Worm (Caenorhabditis elegans) whole organism, L3 larva: ENCODE measurements around the gene rars-2.
A peak's percentile ranks its signal among the peaks of the same experiment; 100 is the strongest.

ENCODE experiments used
- R02D3.7 ChIP-seq: fragments of 150-350 bp; optimal IDR thresholded peaks from 2 replicates; lab custom pipeline; 2014; ENCODE audit warnings: missing biosample characterization, missing genetic modification characterization
- aly-2 ChIP-seq: fragments of 150-350 bp; optimal IDR thresholded peaks from 2 replicates; lab custom pipeline; 2014; ENCODE audit warnings: missing biosample characterization, missing genetic modification characterization
- ama-1 ChIP-seq: fragments of 150-350 bp; optimal IDR thresholded peaks from 2 replicates; lab custom pipeline; 2018
- ceh-16 ChIP-seq: sonication (generic microtip); optimal IDR thresholded peaks from 2 replicates; lab custom pipeline; 2017; ENCODE audit warnings: missing biosample characterization, missing genetic modification characterization
- ceh-28 ChIP-seq: fragments of 150-350 bp; optimal IDR thresholded peaks from 2 replicates; lab custom pipeline; 2014; ENCODE audit warnings: missing biosample characterization, missing genetic modification reagents, missing genetic modification characterization
- ceh-82 ChIP-seq: fragments of 150-350 bp; optimal IDR thresholded peaks from 2 replicates; lab custom pipeline; 2014; ENCODE audit warnings: missing biosample characterization, missing genetic modification characterization
- ceh-9 ChIP-seq: sonication (generic microtip); optimal IDR thresholded peaks from 2 replicates; lab custom pipeline; 2018; ENCODE audit warnings: missing biosample characterization, missing genetic modification characterization
- daf-12 ChIP-seq: fragments of 150-350 bp; optimal IDR thresholded peaks from 2 replicates; lab custom pipeline; 2014; ENCODE audit warnings: missing biosample characterization, missing genetic modification reagents, missing genetic modification characterization
- egl-5 ChIP-seq: fragments of 150-350 bp; optimal IDR thresholded peaks from 2 replicates; lab custom pipeline; 2017; ENCODE audit warnings: missing biosample characterization, missing genetic modification reagents, missing genetic modification characterization, inconsistent platforms
- elt-1 ChIP-seq: fragments of 150-350 bp; optimal IDR thresholded peaks from 2 replicates; lab custom pipeline; 2014; ENCODE audit warnings: missing biosample characterization, missing genetic modification characterization
- elt-2 ChIP-seq: sonication (generic microtip); optimal IDR thresholded peaks from 2 replicates; lab custom pipeline; 2016; ENCODE audit warnings: missing genetic modification reagents, mild to moderate bottlenecking, missing genetic modification characterization, missing compliant biosample characterization
- elt-3 ChIP-seq, 3 experiments: fragments of 150-350 bp in 1 of 3; sonication (generic microtip) in 2 of 3; optimal IDR thresholded peaks; 2 replicates in 2 of 3; 4 replicates in 1 of 3; lab custom pipeline; 2014 to 2017; ENCODE audit warnings: missing biosample characterization in 3 of 3, missing genetic modification characterization in 3 of 3
- eor-1 ChIP-seq, 2 experiments: fragments of 150-350 bp; optimal IDR thresholded peaks; 2 replicates each; lab custom pipeline; 2014 to 2018; ENCODE audit warnings: missing biosample characterization in 2 of 2, missing genetic modification characterization in 2 of 2
- fkh-10 ChIP-seq: sonication (generic microtip); optimal IDR thresholded peaks from 2 replicates; lab custom pipeline; 2017; ENCODE audit warnings: missing biosample characterization, missing genetic modification reagents, missing genetic modification characterization
- fkh-2 ChIP-seq: fragments of 150-350 bp; optimal IDR thresholded peaks from 2 replicates; lab custom pipeline; 2014; ENCODE audit warnings: missing biosample characterization, missing genetic modification reagents, missing genetic modification characterization
- fos-1 ChIP-seq: fragments of 150-350 bp; optimal IDR thresholded peaks from 2 replicates; lab custom pipeline; 2014; ENCODE audit warnings: missing biosample characterization, missing genetic modification characterization
- hmg-11 ChIP-seq: sonication (generic microtip); optimal IDR thresholded peaks from 2 replicates; lab custom pipeline; 2016; ENCODE audit warnings: missing genetic modification characterization, missing compliant biosample characterization
- jun-1 ChIP-seq: fragments of 150-350 bp; optimal IDR thresholded peaks from 2 replicates; lab custom pipeline; 2014; ENCODE audit warnings: missing biosample characterization, missing genetic modification reagents, missing genetic modification characterization
- lin-15B ChIP-seq: fragments of 150-350 bp; optimal IDR thresholded peaks from 2 replicates; lab custom pipeline; 2014; ENCODE audit warnings: missing biosample characterization, missing genetic modification characterization
- lin-39 ChIP-seq: fragments of 150-350 bp; optimal IDR thresholded peaks from 2 replicates; lab custom pipeline; 2018; ENCODE audit warnings: missing biosample characterization, missing genetic modification reagents, missing genetic modification characterization
- lsy-12 ChIP-seq: sonication (generic microtip); optimal IDR thresholded peaks from 2 replicates; lab custom pipeline; 2016; ENCODE audit warnings: mild to moderate bottlenecking, missing genetic modification characterization, missing compliant biosample characterization
- mdl-1 ChIP-seq: fragments of 150-350 bp; optimal IDR thresholded peaks from 2 replicates; lab custom pipeline; 2014; ENCODE audit warnings: missing biosample characterization, missing genetic modification characterization
- mml-1 ChIP-seq: fragments of 150-350 bp; sonication (generic microtip); optimal IDR thresholded peaks from 3 replicates; lab custom pipeline; 2014; ENCODE audit warnings: missing biosample characterization, missing genetic modification characterization
- nfya-1 ChIP-seq: sonication (generic microtip); optimal IDR thresholded peaks from 2 replicates; lab custom pipeline; 2017; ENCODE audit warnings: missing genetic modification characterization, mild to moderate bottlenecking, missing compliant biosample characterization, antibody characterized with exemption, moderate library complexity; ENCODE audit not compliant: insufficient read depth
- nhr-11 ChIP-seq: fragments of 150-350 bp; optimal IDR thresholded peaks from 2 replicates; lab custom pipeline; 2014; ENCODE audit warnings: missing biosample characterization, missing genetic modification characterization
- nhr-12 ChIP-seq: fragments of 150-350 bp; optimal IDR thresholded peaks from 2 replicates; lab custom pipeline; 2014; ENCODE audit warnings: missing biosample characterization, missing genetic modification characterization
- nhr-23 ChIP-seq: fragments of 150-350 bp; optimal IDR thresholded peaks from 2 replicates; lab custom pipeline; 2014; ENCODE audit warnings: missing biosample characterization, missing genetic modification reagents, missing genetic modification characterization
- nhr-237 ChIP-seq: fragments of 150-350 bp; optimal IDR thresholded peaks from 2 replicates; lab custom pipeline; 2014; ENCODE audit warnings: missing biosample characterization, missing genetic modification characterization
- nhr-28 ChIP-seq: fragments of 150-350 bp; optimal IDR thresholded peaks from 2 replicates; lab custom pipeline; 2014; ENCODE audit warnings: missing biosample characterization, missing genetic modification characterization
- nhr-43 ChIP-seq: sonication (generic microtip); optimal IDR thresholded peaks from 2 replicates; lab custom pipeline; 2016; ENCODE audit warnings: mild to moderate bottlenecking, missing genetic modification characterization, missing compliant biosample characterization; ENCODE audit not compliant: poor library complexity, severe bottlenecking
- nhr-67 ChIP-seq: fragments of 150-350 bp; optimal IDR thresholded peaks from 2 replicates; lab custom pipeline; 2014; ENCODE audit warnings: missing biosample characterization, missing genetic modification characterization
- nhr-76 ChIP-seq: fragments of 150-350 bp; sonication (generic microtip); optimal IDR thresholded peaks from 5 replicates; lab custom pipeline; 2014; ENCODE audit warnings: missing biosample characterization, missing genetic modification characterization
- nhr-77 ChIP-seq: fragments of 150-350 bp; optimal IDR thresholded peaks from 2 replicates; lab custom pipeline; 2014; ENCODE audit warnings: missing biosample characterization, missing genetic modification characterization
- pha-4 ChIP-seq: fragments of 150-350 bp; optimal IDR thresholded peaks from 2 replicates; lab custom pipeline; 2014; ENCODE audit warnings: missing biosample characterization, missing genetic modification reagents, missing genetic modification characterization
- pqm-1 ChIP-seq: fragments of 150-350 bp; optimal IDR thresholded peaks from 2 replicates; lab custom pipeline; 2017; ENCODE audit warnings: missing biosample characterization, missing genetic modification characterization, inconsistent platforms
- sea-2 ChIP-seq: fragments of 150-350 bp; sonication (generic microtip); optimal IDR thresholded peaks from 4 replicates; lab custom pipeline; 2014; ENCODE audit warnings: missing biosample characterization, missing genetic modification reagents, missing genetic modification characterization
- snpc-4 ChIP-seq: fragments of 150-350 bp; optimal IDR thresholded peaks from 2 replicates; lab custom pipeline; 2014; ENCODE audit warnings: missing biosample characterization, missing genetic modification characterization
- unc-62 ChIP-seq: fragments of 150-350 bp; sonication (generic microtip); optimal IDR thresholded peaks from 4 replicates; lab custom pipeline; 2014; ENCODE audit warnings: missing biosample characterization, missing genetic modification reagents, missing genetic modification characterization
- zag-1 ChIP-seq: fragments of 150-350 bp; optimal IDR thresholded peaks from 2 replicates; lab custom pipeline; 2014; ENCODE audit warnings: missing biosample characterization, missing genetic modification characterization
- ztf-11 ChIP-seq: fragments of 150-350 bp; optimal IDR thresholded peaks from 2 replicates; lab custom pipeline; 2014; ENCODE audit warnings: missing biosample characterization, missing genetic modification characterization
- ztf-4 ChIP-seq: fragments of 150-350 bp; optimal IDR thresholded peaks from 2 replicates; lab custom pipeline; 2014; ENCODE audit warnings: missing biosample characterization, missing genetic modification characterization

The rars-2 gene

ce11 chrII:6122641-6123424, 2.5 kb upstream of the rars-2 start:
- TF ChIP-seq pqm-1 (tag; lab: Kevin White, UChicago) (peak; percentile 66), fkh-2 (tag; lab: Kevin White, UChicago) (no peak), lin-15B (peak; percentile 14), pha-4 (tag; lab: Kevin White, UChicago) (peak; percentile 50), nhr-43 (tag; lab: Kevin White, UChicago) (no peak), unc-62 (GFP tag; lab: Kevin White, UChicago) (no peak), snpc-4 (peak; percentile 40), nhr-237 (tag; lab: Kevin White, UChicago) (no peak), fkh-10 (GFP tag; lab: Kevin White, UChicago) (no peak), elt-2 (tag; lab: Kevin White, UChicago) (peak; percentile 74), ceh-9 (tag; lab: Kevin White, UChicago) (no peak), ceh-28 (no peak), nhr-67 (tag; lab: Kevin White, UChicago) (no peak), egl-5 (tag; lab: Kevin White, UChicago) (no peak), nfya-1 (tag; lab: Kevin White, UChicago) (peak; percentile 4), elt-1 (no peak), mml-1 (tag; lab: Kevin White, UChicago) (no peak), mdl-1 (no peak), ceh-82 (no peak)
- TF ChIP-seq, all 47 proteins: peak for 6

- TF ChIP-seq pha-4 (tag; lab: Kevin White, UChicago) (peak; percentile 29), snpc-4 (no peak)
These were observed 1.8 kb upstream of the rars-2 start, which contains the start of gene C29H12.2 for ce11 chrII:6123513-6123912. Gene C29H12.2 (plus strand): TSS chrII:6123809.

ce11 chrII:6132595-6132994, 7.2 kb downstream of the rars-2 start, which contains the start of gene abts-3:
Gene abts-3 (plus strand): TSS chrII:6132895.
- TF ChIP-seq nhr-11 (tag; lab: Kevin White, UChicago) (no peak), eor-1 (tag; optimal IDR thresholded peaks at IDR 0.05; lab: Kevin White, UChicago) (no peak)
- TF ChIP-seq, all 47 proteins: peak for 0

DNA sequence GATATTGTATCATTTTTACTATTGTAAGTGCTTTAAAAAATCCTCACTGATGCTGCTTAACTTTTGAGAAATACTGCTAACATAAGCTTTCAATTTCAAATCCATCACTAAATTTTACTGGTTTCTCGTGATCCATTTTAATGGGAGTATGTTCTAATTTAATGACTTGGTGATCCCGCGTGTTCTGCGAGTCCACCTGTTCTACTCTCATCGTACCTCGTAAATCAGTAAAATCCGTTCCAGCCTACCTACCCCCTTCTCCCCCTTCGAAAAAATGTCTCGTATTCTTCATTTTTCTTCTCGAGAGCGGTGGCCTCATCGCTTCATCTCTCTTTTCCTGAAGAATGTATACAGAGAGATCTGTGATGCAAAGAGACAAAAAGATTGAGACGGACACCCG, 10.2 kb downstream of the rars-2 start:
- TF ChIP-seq nhr-12 (tag; lab: Kevin White, UChicago) (no peak), nhr-23 (tag; lab: Kevin White, UChicago) (no peak), elt-2 (tag; lab: Kevin White, UChicago) (no peak), daf-12 (tag; lab: Kevin White, UChicago) (no peak), zag-1 (tag; lab: Kevin White, UChicago) (no peak), fos-1 (no peak), lin-15B (no peak), nhr-11 (tag; lab: Kevin White, UChicago) (no peak), ama-1 (lab: Kevin White, UChicago) (no peak), mml-1 (tag; lab: Kevin White, UChicago) (no peak), nhr-76 (tag; lab: Kevin White, UChicago) (no peak), ceh-28 (no peak), R02D3.7 (no peak), ztf-11 (tag; lab: Kevin White, UChicago) (no peak), elt-3 (tag; optimal IDR thresholded peaks at IDR 0.05; lab: Kevin White, UChicago) (no peak), nhr-77 (tag; lab: Kevin White, UChicago) (no peak), eor-1 (tag; optimal IDR thresholded peaks at IDR 0.05; lab: Kevin White, UChicago) (no peak), ceh-9 (tag; lab: Kevin White, UChicago) (no peak), aly-2 (tag; lab: Kevin White, UChicago) (no peak), pha-4 (tag; lab: Kevin White, UChicago) (no peak)

ce11 chrII:6136712-6137111, 11.4 kb downstream of the rars-2 start:
- TF ChIP-seq elt-2 (tag; lab: Kevin White, UChicago) (no peak), unc-62 (GFP tag; lab: Kevin White, UChicago) (no peak), nhr-76 (tag; lab: Kevin White, UChicago) (no peak), lsy-12 (tag; lab: Kevin White, UChicago) (no peak), jun-1 (no peak), sea-2 (no peak), nhr-23 (tag; lab: Kevin White, UChicago) (no peak), nhr-28 (tag; lab: Kevin White, UChicago) (no peak), nhr-12 (tag; lab: Kevin White, UChicago) (no peak), nhr-237 (tag; lab: Kevin White, UChicago) (no peak), fkh-2 (tag; lab: Kevin White, UChicago) (no peak), ceh-16 (tag; lab: Kevin White, UChicago) (no peak), nhr-77 (tag; lab: Kevin White, UChicago) (no peak), lin-39 (tag; lab: Kevin White, UChicago) (no peak), egl-5 (tag; lab: Kevin White, UChicago) (no peak), R02D3.7 (no peak), ztf-4 (tag; lab: Kevin White, UChicago) (no peak), hmg-11 (no peak), lin-15B (no peak)
